Fruit fly (Drosophila melanogaster) whole organism, embryonic: ENCODE results near the gene CG8668.

Experiments used
- Adf1 ChIP-seq: fragments of 200-800 bp; sonication (Bioruptor generic); IDR thresholded peaks from 2 replicates; pipeline ENCODE4 v1.3.6; 2022; ENCODE audit warnings: missing biosample characterization, missing genetic modification characterization
- Atf6 ChIP-seq: fragments of 200-800 bp; sonication (Bioruptor generic); IDR thresholded peaks from 2 replicates; pipeline ENCODE4 v1.3.6; 2022; ENCODE audit warnings: missing biosample characterization, missing genetic modification characterization
- CG10209 ChIP-seq: fragments of 200-800 bp; sonication (Bioruptor generic); optimal IDR thresholded peaks from 3 replicates; lab custom pipeline; 2017; ENCODE audit warnings: missing biosample characterization, mild to moderate bottlenecking, missing genetic modification characterization, missing genetic modification reagents
- CG1024 ChIP-seq: fragments of 200-800 bp; sonication (Bioruptor generic); IDR thresholded peaks from 2 replicates; pipeline ENCODE4 v1.3.6; 2022; ENCODE audit warnings: missing biosample characterization, missing genetic modification characterization
- CG10543 ChIP-seq: fragments of 200-800 bp; sonication (Bioruptor generic); optimal IDR thresholded peaks from 3 replicates; lab custom pipeline; 2017; ENCODE audit warnings: missing biosample characterization, mild to moderate bottlenecking, missing genetic modification characterization, moderate library complexity
- CG10565 ChIP-seq: fragments of 200-800 bp; sonication (Bioruptor generic); optimal IDR thresholded peaks from 3 replicates; lab custom pipeline; 2016; ENCODE audit warnings: missing biosample characterization, mild to moderate bottlenecking, missing genetic modification characterization
- CG10959 ChIP-seq: fragments of 200-800 bp; sonication (Bioruptor generic); IDR thresholded peaks from 2 replicates; pipeline ENCODE4 v1.3.6; 2022; ENCODE audit warnings: missing biosample characterization, missing genetic modification characterization
- CG12236 ChIP-seq: fragments of 200-800 bp; sonication (Bioruptor generic); optimal IDR thresholded peaks from 2 replicates; lab custom pipeline; 2016; ENCODE audit warnings: missing biosample characterization, missing genetic modification characterization
- CG13123 ChIP-seq: fragments of 200-800 bp; sonication (Bioruptor generic); optimal IDR thresholded peaks from 2 replicates; lab custom pipeline; 2016; ENCODE audit warnings: missing biosample characterization, missing genetic modification characterization
- CG13296 ChIP-seq: fragments of 200-800 bp; sonication (Bioruptor generic); optimal IDR thresholded peaks from 3 replicates; lab custom pipeline; 2018; ENCODE audit warnings: missing biosample characterization, mild to moderate bottlenecking, missing genetic modification characterization
- CG2875 ChIP-seq: fragments of 200-800 bp; sonication (Bioruptor generic); optimal IDR thresholded peaks from 2 replicates; lab custom pipeline; 2017; ENCODE audit warnings: missing biosample characterization, mild to moderate bottlenecking, missing genetic modification characterization, missing genetic modification reagents
- CG30431 ChIP-seq: fragments of 200-800 bp; sonication (Bioruptor generic); optimal IDR thresholded peaks from 2 replicates; lab custom pipeline; 2017; ENCODE audit warnings: missing biosample characterization, missing genetic modification characterization
- CG3065 ChIP-seq: fragments of 200-800 bp; sonication (Bioruptor generic); optimal IDR thresholded peaks from 2 replicates; lab custom pipeline; 2016; ENCODE audit warnings: missing biosample characterization, missing genetic modification characterization
- CG31441 ChIP-seq: fragments of 200-800 bp; sonication (Bioruptor generic); IDR thresholded peaks from 2 replicates; pipeline ENCODE4 v1.3.6; 2022; ENCODE audit warnings: missing biosample characterization, missing genetic modification characterization
- CG32772 ChIP-seq: fragments of 200-800 bp; sonication (Bioruptor generic); IDR thresholded peaks from 2 replicates; pipeline ENCODE4 v1.3.6; 2022; ENCODE audit warnings: missing biosample characterization, missing genetic modification characterization
- CG33213 ChIP-seq: fragments of 200-800 bp; sonication (Bioruptor generic); optimal IDR thresholded peaks from 3 replicates; lab custom pipeline; 2016; ENCODE audit warnings: missing biosample characterization, missing genetic modification characterization
- CG34422 ChIP-seq: fragments of 200-800 bp; sonication (Bioruptor generic); IDR thresholded peaks from 3 replicates; pipeline ENCODE4 v1.3.6; 2022; ENCODE audit warnings: missing biosample characterization, missing genetic modification characterization
- CG3995 ChIP-seq: fragments of 200-800 bp; sonication (Bioruptor generic); optimal IDR thresholded peaks from 3 replicates; lab custom pipeline; 2016; ENCODE audit warnings: missing biosample characterization, missing genetic modification characterization
- CG4282 ChIP-seq: fragments of 200-800 bp; sonication (Bioruptor generic); optimal IDR thresholded peaks from 2 replicates; lab custom pipeline; 2016; ENCODE audit warnings: missing biosample characterization, missing genetic modification characterization
- CG5245 ChIP-seq: fragments of 200-800 bp; sonication (Bioruptor generic); optimal IDR thresholded peaks from 3 replicates; lab custom pipeline; 2016; ENCODE audit warnings: missing biosample characterization, missing genetic modification characterization
- CG7556 ChIP-seq: fragments of 200-800 bp; sonication (Bioruptor generic); optimal IDR thresholded peaks from 2 replicates; lab custom pipeline; 2017; ENCODE audit warnings: missing biosample characterization, mild to moderate bottlenecking, missing genetic modification characterization
- CG8290 ChIP-seq, 3 experiments: fragments of 200-800 bp; sonication (Bioruptor generic); optimal IDR thresholded peaks; 2 replicates each; lab custom pipeline; 2016 to 2019; ENCODE audit warnings: missing biosample characterization in 3 of 3, missing genetic modification characterization in 3 of 3, mild to moderate bottlenecking in 2 of 3, moderate library complexity in 1 of 3
- CG8478 ChIP-seq: fragments of >200 bp; optimal IDR thresholded peaks from 2 replicates; lab custom pipeline; 2018
- CG8924 ChIP-seq: fragments of 200-800 bp; optimal IDR thresholded peaks from 3 replicates; lab custom pipeline; 2019; ENCODE audit warnings: missing biosample characterization, mild to moderate bottlenecking, missing genetic modification characterization, moderate library complexity
- CkIIα-i1 ChIP-seq: fragments of 200-800 bp; sonication (Bioruptor generic); IDR thresholded peaks from 2 replicates; pipeline ENCODE4 v1.3.6; 2022; ENCODE audit warnings: missing biosample characterization, missing genetic modification characterization
- D ChIP-seq, 2 experiments: fragments of 200-800 bp in 1 of 2; fragments of >200 bp in 1 of 2; sonication (Bioruptor generic) in 1 of 2; optimal IDR thresholded peaks; 2 replicates in 1 of 2; 3 replicates in 1 of 2; lab custom pipeline; 2017; ENCODE audit warnings: mild to moderate bottlenecking in 1 of 2, missing biosample characterization in 1 of 2, missing genetic modification characterization in 1 of 2, missing genetic modification reagents in 1 of 2
- D19A ChIP-seq: fragments of 200-800 bp; optimal IDR thresholded peaks from 3 replicates; lab custom pipeline; 2019; ENCODE audit warnings: missing biosample characterization, mild to moderate bottlenecking, missing genetic modification characterization, moderate library complexity
- Doc3 ChIP-seq: fragments of 200-800 bp; sonication (Bioruptor generic); IDR thresholded peaks from 3 replicates; pipeline ENCODE4 v1.3.6; 2022; ENCODE audit warnings: missing biosample characterization, missing genetic modification characterization; ENCODE audit not compliant: partially characterized antibody
- Ets97D ChIP-seq: fragments of 200-800 bp; sonication (Bioruptor generic); optimal IDR thresholded peaks from 3 replicates; lab custom pipeline; 2016; ENCODE audit warnings: missing biosample characterization, missing genetic modification characterization
- GATAe ChIP-seq: fragments of 200-800 bp; sonication (Bioruptor generic); conservative IDR thresholded peaks from 2 replicates; pipeline ENCODE4 v1.3.6; 2022; ENCODE audit warnings: missing biosample characterization, missing genetic modification characterization
- HLH4C ChIP-seq: fragments of 200-800 bp; sonication (Bioruptor generic); IDR thresholded peaks from 3 replicates; pipeline ENCODE4 v1.3.6; 2022; ENCODE audit warnings: missing biosample characterization, missing genetic modification characterization; ENCODE audit not compliant: partially characterized antibody
- Hmr ChIP-seq: fragments of 200-800 bp; sonication (Bioruptor generic); optimal IDR thresholded peaks from 3 replicates; lab custom pipeline; 2017; ENCODE audit warnings: mild to moderate bottlenecking, missing biosample characterization, missing genetic modification reagents, missing genetic modification characterization
- Hr78 ChIP-seq, 2 experiments: fragments of 200-800 bp in 1 of 2; fragments of >200 bp in 1 of 2; sonication (Bioruptor generic) in 1 of 2; optimal IDR thresholded peaks; 2 replicates each; lab custom pipeline; 2017 to 2019; ENCODE audit warnings: missing biosample characterization in 2 of 2, missing genetic modification characterization in 2 of 2, mild to moderate bottlenecking in 1 of 2, moderate library complexity in 1 of 2
- Oli ChIP-seq: fragments of 200-800 bp; sonication (Bioruptor generic); optimal IDR thresholded peaks from 2 replicates; lab custom pipeline; 2018; ENCODE audit warnings: missing biosample characterization, mild to moderate bottlenecking, missing genetic modification characterization, moderate library complexity
- Ravus ChIP-seq: fragments of 200-800 bp; sonication (Bioruptor generic); IDR thresholded peaks from 2 replicates; pipeline ENCODE4 v1.3.6; 2022; ENCODE audit warnings: missing biosample characterization, missing genetic modification characterization
- Rfx ChIP-seq: fragments of 200-800 bp; sonication (Bioruptor generic); IDR thresholded peaks from 2 replicates; pipeline ENCODE4 v1.3.6; 2022; ENCODE audit warnings: missing biosample characterization, missing genetic modification characterization
- Trl ChIP-seq, 3 experiments: fragments of >200 bp in 2 of 3; fragments of 200-800 bp in 1 of 3; sonication (Bioruptor generic) in 1 of 3; optimal IDR thresholded peaks; 2 replicates in 1 of 3; 3 replicates in 2 of 3; lab custom pipeline; 2016 to 2017; ENCODE audit warnings: missing biosample characterization in 1 of 3, missing genetic modification characterization in 1 of 3
- Xrp1 ChIP-seq: fragments of 200-800 bp; sonication (Bioruptor generic); IDR thresholded peaks from 2 replicates; pipeline ENCODE4 v1.3.6; 2022; ENCODE audit warnings: missing biosample characterization, missing genetic modification characterization
- chinmo ChIP-seq: fragments of 200-800 bp; sonication (Bioruptor generic); IDR thresholded peaks from 4 replicates; pipeline ENCODE4 v1.3.6; 2022; ENCODE audit warnings: missing biosample characterization, missing genetic modification characterization; ENCODE audit not compliant: partially characterized antibody
- crol ChIP-seq: fragments of 200-800 bp; sonication (Bioruptor generic); IDR thresholded peaks from 2 replicates; pipeline ENCODE4 v1.3.6; 2022; ENCODE audit warnings: missing biosample characterization, missing genetic modification characterization
- gcm ChIP-seq: fragments of 200-800 bp; sonication (Bioruptor generic); optimal IDR thresholded peaks from 2 replicates; lab custom pipeline; 2019; ENCODE audit warnings: missing biosample characterization, mild to moderate bottlenecking, missing genetic modification characterization, moderate library complexity
- hbn ChIP-seq: fragments of 200-800 bp; sonication (Bioruptor generic); IDR thresholded peaks from 2 replicates; pipeline ENCODE4 v1.3.6; 2022; ENCODE audit warnings: missing biosample characterization, missing genetic modification characterization; ENCODE audit not compliant: partially characterized antibody
- onecut ChIP-seq: fragments of 200-800 bp; sonication (Bioruptor generic); IDR thresholded peaks from 2 replicates; pipeline ENCODE4 v1.3.6; 2022; ENCODE audit warnings: missing biosample characterization, missing genetic modification characterization
- otp ChIP-seq: fragments of 200-800 bp; sonication (Bioruptor generic); IDR thresholded peaks from 3 replicates; pipeline ENCODE4, ENCODE4 v1.3.6; 2022; ENCODE audit warnings: missing biosample characterization, missing genetic modification characterization
- p53 ChIP-seq: fragments of 200-800 bp; sonication (Bioruptor generic); optimal IDR thresholded peaks from 2 replicates; lab custom pipeline; 2016; ENCODE audit warnings: missing biosample characterization, missing genetic modification characterization
- ranshi ChIP-seq: fragments of 200-800 bp; sonication (Bioruptor generic); IDR thresholded peaks from 2 replicates; pipeline ENCODE4 v1.3.6; 2022; ENCODE audit warnings: missing biosample characterization, missing genetic modification characterization
- scrt ChIP-seq: fragments of 200-800 bp; sonication (Bioruptor generic); optimal IDR thresholded peaks from 2 replicates; lab custom pipeline; 2018; ENCODE audit warnings: missing biosample characterization, mild to moderate bottlenecking, missing genetic modification characterization, moderate library complexity
- slou ChIP-seq: fragments of 200-800 bp; sonication (Bioruptor generic); optimal IDR thresholded peaks from 3 replicates; lab custom pipeline; 2016; ENCODE audit warnings: missing biosample characterization, missing genetic modification characterization

Gene CG8668

dm6 chr2L:8085466-8086164 lies 41.2 kb upstream of the CG8668 start (continued):
- TF ChIP-seq D (optimal IDR thresholded peaks at IDR 0.05; lab: Kevin White, UChicago) (no peak), D (GFP tag; optimal IDR thresholded peaks at IDR 0.05; lab: Kevin White, UChicago) (no peak), Xrp1 (GFP tag; lab: Robert Waterston, UW) (no peak), ranshi (GFP tag; lab: Robert Waterston, UW) (no peak), gcm (GFP tag; lab: Kevin White, UChicago) (peak; percentile 5), CG7556 (no peak), CG5245 (no peak), CG10959 (no peak), GATAe (GFP tag; lab: Robert Waterston, UW) (no peak), Trl (optimal IDR thresholded peaks at IDR 0.05; lab: Kevin White, UChicago) (peak; percentile 8 to 52), Trl (GFP tag; optimal IDR thresholded peaks at IDR 0.05; lab: Kevin White, UChicago) (no peak), chinmo (GFP tag; lab: Robert Waterston, UW) (0 out of 4 replicates have a peak, but pooled peaks have one; percentile 60), HLH4C (GFP tag; lab: Robert Waterston, UW) (peak; percentile 39; the same call in 2 of the 3 replicates), Atf6 (no peak), CG13296 (GFP tag; lab: Kevin White, UChicago) (no peak), CG10565 (no peak), slou (GFP tag; lab: Kevin White, UChicago) (no peak), CG31441 (GFP tag; lab: Robert Waterston, UW) (no peak), CG8924 (no peak), CG30431 (GFP tag; lab: Kevin White, UChicago) (no peak), CG2875 (GFP tag; lab: Kevin White, UChicago) (no peak), CkIIα-i1 (no peak), Ets97D (GFP tag; lab: Kevin White, UChicago) (no peak), onecut (peak; percentile 78), CG4282 (GFP tag; lab: Kevin White, UChicago) (no peak), otp (GFP tag; lab: Robert Waterston, UW) (0 out of 3 replicates have a peak, but pooled peaks have one; percentile 12), CG32772 (GFP tag; lab: Robert Waterston, UW) (no peak), D19A (tag; lab: Kevin White, UChicago) (no peak), Doc3 (no peak), p53 (GFP tag; lab: Kevin White, UChicago) (no peak), crol (GFP tag; lab: Robert Waterston, UW) (peak; percentile 83)
- TF ChIP-seq, all 482 proteins: peak for 19

dm6 chr2L:8086736-8087467 lies 39.9 kb upstream of the CG8668 start:
- TF ChIP-seq CG1024 (GFP tag; lab: Robert Waterston, UW), result no peak
- no peak for TF ChIP-seq CG12236 (GFP tag; lab: Kevin White, UChicago)
- no peak for TF ChIP-seq CG8290 (GFP tag; optimal IDR thresholded peaks at IDR 0.05; lab: Kevin White, UChicago)
- peak in 1 of 2 experiments; percentile 53 for TF ChIP-seq CG8290 (tag; optimal IDR thresholded peaks at IDR 0.05; lab: Kevin White, UChicago)
- peak; percentile 90 for TF ChIP-seq CG10543 (GFP tag; lab: Kevin White, UChicago)
- TF ChIP-seq Oli, result peak; percentile 38
- TF ChIP-seq hbn, result no peak
- TF ChIP-seq CG33213, result no peak
- no peak for TF ChIP-seq CG3995
- TF ChIP-seq Rfx, result no peak; the same call in 1 of the 2 replicates
- no peak for TF ChIP-seq Hr78 (GFP tag; optimal IDR thresholded peaks at IDR 0.05; lab: Kevin White, UChicago)
- TF ChIP-seq CG8478, result no peak
- TF ChIP-seq Hmr (GFP tag; lab: Kevin White, UChicago), result peak; percentile 47
- TF ChIP-seq CG3065 (GFP tag; lab: Kevin White, UChicago), result no peak
- peak; percentile 49; the same call in 1 of the 2 replicates for TF ChIP-seq Adf1 (GFP tag; lab: Robert Waterston, UW)
- TF ChIP-seq Ravus (GFP tag; lab: Robert Waterston, UW), result no peak
- no peak for TF ChIP-seq CG10209
- TF ChIP-seq CG34422 (GFP tag; lab: Robert Waterston, UW), result peak; percentile 13; the same call in 1 of the 3 replicates
- TF ChIP-seq CG13123 (GFP tag; lab: Kevin White, UChicago), result no peak
- peak; percentile 17 for TF ChIP-seq scrt (GFP tag; lab: Kevin White, UChicago)
